Worm (Caenorhabditis elegans) whole organism, mixed stage, embryonic: Measurements from ENCODE around the gene Y38H8A.2.

Experiments used
- M03D4.4 ChIP-seq: sonication (generic microtip); optimal IDR thresholded peaks from 2 replicates; lab custom pipeline; 2017; ENCODE audit warnings: mild to moderate bottlenecking, missing genetic modification characterization, missing compliant biosample characterization
- bed-3 ChIP-seq: fragments of 200-800 bp; sonication (Bioruptor generic); optimal IDR thresholded peaks from 3 replicates; lab custom pipeline; 2018; ENCODE audit warnings: mild to moderate bottlenecking, missing genetic modification characterization, moderate library complexity, missing compliant biosample characterization
- blmp-1 ChIP-seq: fragments of 150-350 bp; optimal IDR thresholded peaks from 2 replicates; lab custom pipeline; 2014; ENCODE audit warnings: missing biosample characterization, missing genetic modification characterization
- ceh-39 ChIP-seq: fragments of 150-350 bp; optimal IDR thresholded peaks from 2 replicates; lab custom pipeline; 2014; ENCODE audit warnings: missing biosample characterization, missing genetic modification characterization
- ceh-43 ChIP-seq: fragments of 200-800 bp; sonication (Bioruptor generic); optimal IDR thresholded peaks from 2 replicates; lab custom pipeline; 2018; ENCODE audit warnings: mild to moderate bottlenecking, missing genetic modification characterization, moderate library complexity, missing compliant biosample characterization
- ces-1 ChIP-seq: fragments of 150-350 bp; optimal IDR thresholded peaks from 2 replicates; lab custom pipeline; 2014; ENCODE audit warnings: missing biosample characterization, missing genetic modification reagents, missing genetic modification characterization
- cnd-1 ChIP-seq: fragments of 200-800 bp; sonication (Bioruptor generic); optimal IDR thresholded peaks from 2 replicates; lab custom pipeline; 2018; ENCODE audit warnings: mild to moderate bottlenecking, missing genetic modification characterization, missing compliant biosample characterization
- drap-1 ChIP-seq: fragments of 200-800 bp; sonication (Bioruptor generic); optimal IDR thresholded peaks from 3 replicates; lab custom pipeline; 2018; ENCODE audit warnings: mild to moderate bottlenecking, missing genetic modification characterization, missing compliant biosample characterization
- elt-1 ChIP-seq: sonication (generic microtip); optimal IDR thresholded peaks from 2 replicates; lab custom pipeline; 2017; ENCODE audit warnings: missing genetic modification characterization, mild to moderate bottlenecking, missing compliant biosample characterization, antibody characterized with exemption, moderate library complexity, borderline replicate concordance; ENCODE audit not compliant: insufficient read depth
- elt-3 ChIP-seq: fragments of 150-350 bp; optimal IDR thresholded peaks from 2 replicates; lab custom pipeline; 2014; ENCODE audit warnings: missing biosample characterization, missing genetic modification characterization
- flh-1 ChIP-seq: fragments of 200-800 bp; sonication (Bioruptor generic); optimal IDR thresholded peaks from 2 replicates; lab custom pipeline; 2018; ENCODE audit warnings: mild to moderate bottlenecking, missing genetic modification characterization, moderate library complexity, missing compliant biosample characterization
- ham-2 ChIP-seq: fragments of 200-800 bp; sonication (Bioruptor generic); optimal IDR thresholded peaks from 2 replicates; lab custom pipeline; 2018; ENCODE audit warnings: mild to moderate bottlenecking, missing genetic modification characterization, missing compliant biosample characterization
- hlh-1 ChIP-seq: fragments of 150-350 bp; optimal IDR thresholded peaks from 2 replicates; lab custom pipeline; 2014; ENCODE audit warnings: missing biosample characterization, missing genetic modification reagents, missing genetic modification characterization
- lin-13 ChIP-seq: fragments of 150-350 bp; optimal IDR thresholded peaks from 2 replicates; lab custom pipeline; 2014; ENCODE audit warnings: missing biosample characterization, missing genetic modification characterization
- lin-32 ChIP-seq: fragments of 200-800 bp; sonication (Bioruptor generic); optimal IDR thresholded peaks from 2 replicates; lab custom pipeline; 2018; ENCODE audit warnings: mild to moderate bottlenecking, missing genetic modification characterization, missing compliant biosample characterization
- lsy-2 ChIP-seq: fragments of 150-350 bp; optimal IDR thresholded peaks from 2 replicates; lab custom pipeline; 2014; ENCODE audit warnings: missing biosample characterization, missing genetic modification characterization
- mab-5 ChIP-seq: fragments of 150-350 bp; optimal IDR thresholded peaks from 2 replicates; lab custom pipeline; 2014; ENCODE audit warnings: missing biosample characterization, missing genetic modification characterization
- mep-1 ChIP-seq: fragments of 150-350 bp; optimal IDR thresholded peaks from 2 replicates; lab custom pipeline; 2017; ENCODE audit warnings: missing biosample characterization, missing genetic modification reagents, missing genetic modification characterization, inconsistent platforms
- mls-2 ChIP-seq: sonication (generic microtip); optimal IDR thresholded peaks from 2 replicates; lab custom pipeline; 2016; ENCODE audit warnings: mild to moderate bottlenecking, missing genetic modification characterization, moderate library complexity, missing compliant biosample characterization
- nhr-12 ChIP-seq: fragments of 150-350 bp; optimal IDR thresholded peaks from 2 replicates; lab custom pipeline; 2014; ENCODE audit warnings: missing biosample characterization, missing genetic modification characterization
- nhr-2 ChIP-seq: fragments of 150-350 bp; optimal IDR thresholded peaks from 2 replicates; lab custom pipeline; 2014; ENCODE audit warnings: missing biosample characterization, missing genetic modification characterization
- nhr-237 ChIP-seq: fragments of 150-350 bp; optimal IDR thresholded peaks from 2 replicates; lab custom pipeline; 2014; ENCODE audit warnings: missing biosample characterization, missing genetic modification characterization
- nhr-76 ChIP-seq: sonication (generic microtip); optimal IDR thresholded peaks from 2 replicates; lab custom pipeline; 2017; ENCODE audit warnings: missing biosample characterization, missing genetic modification characterization
- pha-4 ChIP-seq: fragments of 150-350 bp; optimal IDR thresholded peaks from 2 replicates; lab custom pipeline; 2018; ENCODE audit warnings: missing biosample characterization, missing genetic modification reagents, missing genetic modification characterization
- sem-2 ChIP-seq: fragments of 200-800 bp; sonication (Bioruptor generic); optimal IDR thresholded peaks from 2 replicates; lab custom pipeline; 2018; ENCODE audit warnings: mild to moderate bottlenecking, missing genetic modification characterization, missing compliant biosample characterization
- snpc-4 ChIP-seq: fragments of 150-350 bp; optimal IDR thresholded peaks from 2 replicates; lab custom pipeline; 2014; ENCODE audit warnings: missing biosample characterization, missing genetic modification characterization
- sptf-1 ChIP-seq: sonication (generic microtip); optimal IDR thresholded peaks from 2 replicates; lab custom pipeline; 2017; ENCODE audit warnings: mild to moderate bottlenecking, missing genetic modification characterization, moderate library complexity, missing compliant biosample characterization
- tbx-8 ChIP-seq: fragments of 200-800 bp; sonication (Bioruptor generic); optimal IDR thresholded peaks from 2 replicates; lab custom pipeline; 2018; ENCODE audit warnings: mild to moderate bottlenecking, missing genetic modification characterization, moderate library complexity, missing compliant biosample characterization
- unc-120 ChIP-seq: sonication (generic microtip); optimal IDR thresholded peaks from 2 replicates; lab custom pipeline; 2017; ENCODE audit warnings: missing genetic modification characterization, missing compliant biosample characterization; ENCODE audit not compliant: poor library complexity, severe bottlenecking
- unc-39 ChIP-seq: fragments of 150-350 bp; optimal IDR thresholded peaks from 2 replicates; lab custom pipeline; 2014; ENCODE audit warnings: missing biosample characterization, missing genetic modification characterization
- unc-62 ChIP-seq: fragments of 150-350 bp; optimal IDR thresholded peaks from 2 replicates; lab custom pipeline; 2014; ENCODE audit warnings: missing biosample characterization, missing genetic modification reagents, missing genetic modification characterization
- zip-8 ChIP-seq: fragments of 150-350 bp; optimal IDR thresholded peaks from 2 replicates; lab custom pipeline; 2014; ENCODE audit warnings: missing biosample characterization, missing genetic modification characterization
- ztf-11 ChIP-seq: fragments of 150-350 bp; optimal IDR thresholded peaks from 2 replicates; lab custom pipeline; 2014; ENCODE audit warnings: missing biosample characterization, missing genetic modification characterization

Gene Y38H8A.2

DNA sequence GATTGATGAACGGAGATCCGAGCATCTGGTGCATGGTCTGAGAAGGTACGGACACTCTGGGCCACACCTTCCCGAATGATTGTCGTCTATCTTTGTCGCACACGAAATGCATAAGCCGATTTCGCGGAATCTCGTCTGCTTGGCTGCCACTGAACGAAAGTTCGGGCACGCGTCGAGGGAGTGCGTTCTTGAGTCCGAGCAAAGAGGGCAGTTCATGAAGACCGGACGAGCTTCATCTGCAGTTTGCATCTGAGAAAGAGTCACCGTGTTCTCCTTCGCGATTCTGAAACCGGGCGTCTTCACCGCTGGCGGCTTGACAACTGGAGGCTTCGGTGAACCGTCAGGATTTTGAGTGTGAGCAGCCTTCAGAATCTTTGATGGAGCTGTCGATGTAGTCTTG is 16.0 kb upstream of the Y38H8A.2 start:
- TF ChIP-seq pha-4 (tag; lab: Kevin White, UChicago) (no peak), unc-120 (no peak), ham-2 (no peak), elt-1 (tag; lab: Kevin White, UChicago) (no peak), zip-8 (no peak), lin-32 (GFP tag; lab: Kevin White, UChicago) (no peak), sem-2 (GFP tag; lab: Kevin White, UChicago) (no peak), elt-3 (tag; lab: Kevin White, UChicago) (no peak)

DNA sequence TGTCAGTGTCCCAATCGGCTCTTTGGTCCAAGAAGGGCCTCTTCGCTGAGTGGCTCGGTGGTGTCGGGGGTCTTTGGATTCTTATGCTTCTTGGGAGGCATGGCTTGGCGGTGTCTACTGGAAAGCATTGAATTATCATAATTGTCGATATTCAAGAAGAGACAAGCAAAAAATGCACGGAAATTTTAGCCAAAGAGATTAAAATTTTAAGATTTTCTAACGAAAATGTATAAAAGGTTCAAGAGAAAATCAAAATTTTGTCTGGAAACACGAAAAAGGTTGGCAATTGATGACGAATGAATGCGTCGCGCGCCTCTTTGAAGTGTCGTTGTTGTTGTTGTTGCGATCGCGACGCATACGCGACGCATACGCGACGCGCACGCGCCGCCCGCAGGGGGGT is 13.4 kb upstream of the Y38H8A.2 start, which contains the start of gene Y38H8A.12:
Gene Y38H8A.12 (minus strand): TSS at position 101 of the 400 bp plus-strand sequence.
- TF ChIP-seq tbx-8 (GFP tag; lab: Kevin White, UChicago) (no peak), unc-120 (no peak), M03D4.4 (tag; lab: Kevin White, UChicago) (no peak), blmp-1 (tag; lab: Kevin White, UChicago) (no peak), flh-1 (GFP tag; lab: Kevin White, UChicago) (no peak), ham-2 (no peak), bed-3 (GFP tag; lab: Kevin White, UChicago) (no peak), ceh-39 (no peak), pha-4 (tag; lab: Kevin White, UChicago) (no peak), elt-3 (tag; lab: Kevin White, UChicago) (no peak), ceh-43 (GFP tag; lab: Kevin White, UChicago) (no peak), ces-1 (GFP tag; lab: Kevin White, UChicago) (no peak), ztf-11 (tag; lab: Kevin White, UChicago) (no peak)
- TF ChIP-seq, all 35 proteins: peak for 0

DNA sequence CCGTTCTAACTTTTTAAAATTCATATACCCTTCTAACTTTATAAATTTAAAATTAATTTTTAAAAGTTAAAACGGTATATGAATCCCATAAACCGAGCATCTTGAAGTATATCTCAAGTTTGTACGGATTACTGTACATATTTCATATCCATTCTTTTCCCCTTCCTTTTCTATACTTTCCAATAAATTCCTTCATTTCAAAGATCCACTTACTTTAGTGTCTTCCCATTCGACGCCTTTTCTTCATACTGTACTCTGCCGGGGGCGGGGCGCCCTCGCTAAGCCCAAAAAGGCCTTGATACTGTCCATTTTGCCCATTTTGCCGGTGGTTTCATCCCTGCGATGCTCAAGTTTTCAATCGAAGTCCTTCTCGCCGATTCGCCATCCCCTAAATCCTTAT is 8.4 kb upstream of the Y38H8A.2 start, which contains the start of gene fezf-1:
Gene fezf-1 (plus strand): TSS at position 301 of the 400 bp plus-strand sequence.
- TF ChIP-seq M03D4.4 (tag; lab: Kevin White, UChicago) (no peak), hlh-1 (tag; lab: Kevin White, UChicago) (no peak), nhr-12 (tag; lab: Kevin White, UChicago) (no peak), unc-62 (GFP tag; lab: Kevin White, UChicago) (no peak), mab-5 (tag; lab: Kevin White, UChicago) (no peak), ceh-39 (no peak), mep-1 (no peak)

DNA sequence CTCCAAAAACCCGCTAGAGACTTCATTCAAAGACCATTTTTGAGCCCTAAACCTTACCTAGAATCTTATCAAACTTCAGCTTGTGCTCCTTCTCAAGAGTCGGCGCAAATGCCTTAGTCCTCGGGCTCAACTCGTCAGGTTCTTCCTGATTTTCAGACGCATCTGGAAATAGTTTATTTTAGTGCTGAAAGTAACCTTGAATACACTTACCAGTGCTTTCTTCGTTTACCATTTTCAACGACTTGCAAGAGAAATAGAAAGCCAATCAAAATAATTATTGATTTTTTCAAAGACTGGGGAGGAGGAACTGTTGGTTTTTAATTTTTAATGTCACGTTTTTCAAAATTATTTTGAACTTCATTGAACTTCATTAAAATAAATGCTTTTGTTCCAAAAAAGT is 2.2 kb upstream of the Y38H8A.2 start, which contains the start of the genes ttbk-8.1 and Y38H8A.4:
Gene ttbk-8.1 (plus strand): TSS at position 301 of the 400 bp plus-strand sequence.
Gene Y38H8A.4 (minus strand): TSS at position 366 of the 400 bp plus-strand sequence.
- no peak for TF ChIP-seq ceh-39
- TF ChIP-seq blmp-1 (tag; lab: Kevin White, UChicago): no peak
- TF ChIP-seq pha-4 (tag; lab: Kevin White, UChicago): no peak
- TF ChIP-seq nhr-2: no peak
- no peak for TF ChIP-seq ham-2
- TF ChIP-seq unc-120: no peak
- TF ChIP-seq tbx-8 (GFP tag; lab: Kevin White, UChicago): no peak
- no peak for TF ChIP-seq snpc-4 (tag; lab: Kevin White, UChicago)
- no peak for TF ChIP-seq lin-32 (GFP tag; lab: Kevin White, UChicago)
- no peak for TF ChIP-seq lsy-2 (tag; lab: Kevin White, UChicago)
- no peak for TF ChIP-seq flh-1 (GFP tag; lab: Kevin White, UChicago)
- TF ChIP-seq cnd-1 (tag; lab: Kevin White, UChicago): no peak
- TF ChIP-seq unc-62 (GFP tag; lab: Kevin White, UChicago): no peak

DNA sequence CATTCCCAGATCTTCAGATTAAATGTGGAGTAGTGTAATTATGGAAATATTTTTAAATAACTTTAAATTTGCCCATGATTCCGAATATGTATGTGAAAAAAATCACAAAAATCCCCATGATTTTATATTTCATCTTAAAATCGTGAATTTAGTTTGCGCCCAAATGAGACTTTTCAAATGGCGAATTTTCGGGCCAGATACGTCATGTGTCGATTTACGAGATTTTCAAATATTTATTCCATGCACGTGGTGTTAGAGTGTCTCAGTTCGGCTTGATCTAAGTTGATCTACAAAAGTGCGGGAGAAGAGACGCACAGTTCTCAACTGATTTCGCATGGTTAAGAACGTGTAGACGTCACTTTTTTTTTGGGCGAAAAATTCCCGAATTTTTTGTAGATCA is 8.2 kb downstream of the Y38H8A.2 start, which contains the start of gene Y38H8A.1:
Gene Y38H8A.1 (plus strand): TSS at position 301 of the 400 bp plus-strand sequence.
- TF ChIP-seq nhr-76 (tag; lab: Kevin White, UChicago) (no peak), elt-1 (tag; lab: Kevin White, UChicago) (no peak), sptf-1 (no peak), tbx-8 (GFP tag; lab: Kevin White, UChicago) (no peak), nhr-237 (no peak), elt-3 (tag; lab: Kevin White, UChicago) (no peak), M03D4.4 (tag; lab: Kevin White, UChicago) (no peak), flh-1 (GFP tag; lab: Kevin White, UChicago) (no peak), nhr-12 (tag; lab: Kevin White, UChicago) (no peak), drap-1 (GFP tag; lab: Kevin White, UChicago) (no peak), mls-2 (tag; lab: Kevin White, UChicago) (no peak), bed-3 (GFP tag; lab: Kevin White, UChicago) (no peak), hlh-1 (tag; lab: Kevin White, UChicago) (no peak), unc-39 (tag; lab: Kevin White, UChicago) (no peak), snpc-4 (tag; lab: Kevin White, UChicago) (no peak), lin-13 (no peak), blmp-1 (tag; lab: Kevin White, UChicago) (no peak), mep-1 (no peak)
